Worm (Caenorhabditis elegans): ENCODE measurements around the gene arrd-1.

The arrd-1 gene

ce11 chrII:627205-627604, at the start of gene arrd-1:
arrd-1 (plus strand) TSS chrII:627505.
- TF ChIP-seq nhr-28 (tag; optimal IDR thresholded peaks at IDR 0.05): no peak
- no peak for TF ChIP-seq flh-1 (GFP tag; optimal IDR thresholded peaks at IDR 0.05)
- TF ChIP-seq pha-4 (tag; optimal IDR thresholded peaks at IDR 0.05): no peak
- TF ChIP-seq ham-2 (GFP tag; optimal IDR thresholded peaks at IDR 0.05): no peak
- no peak for TF ChIP-seq ceh-39 (tag; optimal IDR thresholded peaks at IDR 0.05)
- TF ChIP-seq lin-32 (GFP tag; optimal IDR thresholded peaks at IDR 0.05): no peak
- no peak for TF ChIP-seq unc-62 (GFP tag; optimal IDR thresholded peaks at IDR 0.05)
- no peak for TF ChIP-seq snpc-4 (tag; optimal IDR thresholded peaks at IDR 0.05)
- no peak for TF ChIP-seq drap-1 (GFP tag; optimal IDR thresholded peaks at IDR 0.05)
- no peak for TF ChIP-seq unc-39 (tag; optimal IDR thresholded peaks at IDR 0.05)
- no peak for TF ChIP-seq M03D4.4 (tag; optimal IDR thresholded peaks at IDR 0.05)
- no peak for TF ChIP-seq ceh-83 (GFP tag; optimal IDR thresholded peaks at IDR 0.05)
- no peak for TF ChIP-seq cnd-1 (tag; optimal IDR thresholded peaks at IDR 0.05)
- no peak for TF ChIP-seq lin-13 (tag; optimal IDR thresholded peaks at IDR 0.05)
- TF ChIP-seq zip-8 (tag; optimal IDR thresholded peaks at IDR 0.05): no peak
- no peak for TF ChIP-seq ces-1 (GFP tag; optimal IDR thresholded peaks at IDR 0.05)

ce11 chrII:577632-578031, 49.7 kb upstream of the arrd-1 start, which contains the start of gene W08F4.7:
W08F4.7 (minus strand) TSS chrII:577732.
- TF ChIP-seq drap-1 (GFP tag; optimal IDR thresholded peaks at IDR 0.05): no peak
- no peak for TF ChIP-seq mls-2 (tag; optimal IDR thresholded peaks at IDR 0.05)
- TF ChIP-seq snpc-4 (tag; optimal IDR thresholded peaks at IDR 0.05): no peak
- no peak for TF ChIP-seq elt-3 (tag; optimal IDR thresholded peaks at IDR 0.05)
- no peak for TF ChIP-seq ztf-11 (tag; optimal IDR thresholded peaks at IDR 0.05)
- no peak for TF ChIP-seq tbx-8 (GFP tag; optimal IDR thresholded peaks at IDR 0.05)
- no peak for TF ChIP-seq lin-32 (GFP tag; optimal IDR thresholded peaks at IDR 0.05)
- no peak for TF ChIP-seq cnd-1 (tag; optimal IDR thresholded peaks at IDR 0.05)
- TF ChIP-seq ceh-39 (tag; optimal IDR thresholded peaks at IDR 0.05): no peak
- TF ChIP-seq blmp-1 (tag; optimal IDR thresholded peaks at IDR 0.05): no peak
- no peak for TF ChIP-seq bed-3 (GFP tag; optimal IDR thresholded peaks at IDR 0.05)
- no peak for TF ChIP-seq lsy-2 (tag; optimal IDR thresholded peaks at IDR 0.05)
- no peak for TF ChIP-seq ceh-43 (GFP tag; optimal IDR thresholded peaks at IDR 0.05)

ce11 chrII:578803-579202, 48.5 kb upstream of the arrd-1 start:
- TF ChIP-seq ceh-83 (GFP tag; optimal IDR thresholded peaks at IDR 0.05): no peak
- TF ChIP-seq nhr-12 (tag; optimal IDR thresholded peaks at IDR 0.05): no peak
- TF ChIP-seq ceh-43 (GFP tag; optimal IDR thresholded peaks at IDR 0.05): no peak

- TF ChIP-seq unc-39 (tag; optimal IDR thresholded peaks at IDR 0.05) (no peak), hlh-1 (tag; optimal IDR thresholded peaks at IDR 0.05) (no peak), nhr-76 (tag; optimal IDR thresholded peaks at IDR 0.05) (no peak), mls-2 (tag; optimal IDR thresholded peaks at IDR 0.05) (no peak), ztf-11 (tag; optimal IDR thresholded peaks at IDR 0.05) (no peak), elt-1 (tag; optimal IDR thresholded peaks at IDR 0.05; ENCODE audit: borderline replicate concordance, insufficient read depth) (no peak), ceh-43 (GFP tag; optimal IDR thresholded peaks at IDR 0.05) (no peak), nhr-2 (tag; optimal IDR thresholded peaks at IDR 0.05) (no peak), ces-1 (GFP tag; optimal IDR thresholded peaks at IDR 0.05) (peak; percentile 31), unc-120 (tag; optimal IDR thresholded peaks at IDR 0.05; ENCODE audit: poor library complexity, severe bottlenecking) (peak; percentile 98)
Measured at ce11 chrII:580189-580643, 47.1 kb upstream of the arrd-1 start, which contains the start of the genes cdc-37 and W08F4.3. cdc-37 (minus strand) TSS chrII:580593. W08F4.3 (plus strand) TSS chrII:580602.

ce11 chrII:581983-582382, 45.3 kb upstream of the arrd-1 start:
- TF ChIP-seq snpc-4 (tag; optimal IDR thresholded peaks at IDR 0.05): no peak
- no peak for TF ChIP-seq ztf-11 (tag; optimal IDR thresholded peaks at IDR 0.05)
- TF ChIP-seq lin-13 (tag; optimal IDR thresholded peaks at IDR 0.05): no peak
- no peak for TF ChIP-seq drap-1 (GFP tag; optimal IDR thresholded peaks at IDR 0.05)
- TF ChIP-seq nhr-2 (tag; optimal IDR thresholded peaks at IDR 0.05): no peak

- TF ChIP-seq ces-1 (GFP tag; optimal IDR thresholded peaks at IDR 0.05) (no peak), lin-13 (tag; optimal IDR thresholded peaks at IDR 0.05) (no peak)
Measured at ce11 chrII:582649-583048, 44.7 kb upstream of the arrd-1 start, which contains the start of gene fbxb-14. fbxb-14 (minus strand) TSS chrII:582749.
